Fruit fly (Drosophila melanogaster) Kc167 (cell line): ENCODE measurements around the gene Mocs1.

Source experiments
- Myc ChIP-seq: fragments of >200 bp; optimal IDR thresholded peaks from 2 replicates; lab custom pipeline; 2017; ENCODE audit warnings: missing external identifiers
- Sin3A ChIP-seq: fragments of >200 bp; optimal IDR thresholded peaks from 2 replicates; lab custom pipeline; 2018; ENCODE audit warnings: missing external identifiers
- h ChIP-seq: fragments of >200 bp; optimal IDR thresholded peaks from 3 replicates; lab custom pipeline; 2018; ENCODE audit warnings: missing external identifiers
- insv ChIP-seq: fragments of >200 bp; optimal IDR thresholded peaks from 3 replicates; lab custom pipeline; 2018; ENCODE audit warnings: missing external identifiers
- psq ChIP-seq: fragments of >200 bp; optimal IDR thresholded peaks from 2 replicates; lab custom pipeline; 2017; ENCODE audit warnings: missing external identifiers
- ttk ChIP-seq: sonication (Bioruptor generic); optimal IDR thresholded peaks from 2 replicates; lab custom pipeline; 2017; ENCODE audit warnings: missing external identifiers

The Mocs1 gene

DNA sequence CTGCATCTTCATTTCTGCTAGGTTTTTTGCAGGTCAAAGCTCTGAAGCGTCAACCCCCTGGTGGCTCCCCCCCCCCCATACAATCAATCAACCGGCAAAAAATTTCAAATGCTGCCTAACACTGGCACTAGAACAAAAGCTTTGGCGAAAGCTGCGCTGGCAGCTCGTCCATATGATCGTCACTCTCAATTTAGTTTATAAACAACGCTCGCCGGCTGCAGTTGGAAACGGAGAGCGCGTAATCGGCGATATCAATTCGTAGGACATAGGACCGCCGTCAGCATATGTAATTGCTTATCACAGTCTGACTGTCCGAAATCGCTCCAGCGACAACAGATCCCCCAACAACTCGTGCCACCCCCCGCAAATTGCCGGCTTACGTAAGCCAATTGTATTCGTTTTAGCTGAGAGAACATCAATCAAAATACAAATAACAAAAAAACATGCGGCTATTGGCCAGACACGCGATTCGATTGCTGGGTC lies at the start of gene Mocs1:
Mocs1 (plus strand) TSS at position 155 of the 483 bp plus-strand sequence.
- TF ChIP-seq Sin3A (lab: Kevin White, UChicago), result no peak
- no peak for TF ChIP-seq psq
- no peak for TF ChIP-seq insv (lab: Kevin White, UChicago)
- no peak for TF ChIP-seq ttk (lab: Kevin White, UChicago)
- TF ChIP-seq Myc (lab: Kevin White, UChicago), result no peak
- TF ChIP-seq h (lab: Kevin White, UChicago), result no peak

DNA sequence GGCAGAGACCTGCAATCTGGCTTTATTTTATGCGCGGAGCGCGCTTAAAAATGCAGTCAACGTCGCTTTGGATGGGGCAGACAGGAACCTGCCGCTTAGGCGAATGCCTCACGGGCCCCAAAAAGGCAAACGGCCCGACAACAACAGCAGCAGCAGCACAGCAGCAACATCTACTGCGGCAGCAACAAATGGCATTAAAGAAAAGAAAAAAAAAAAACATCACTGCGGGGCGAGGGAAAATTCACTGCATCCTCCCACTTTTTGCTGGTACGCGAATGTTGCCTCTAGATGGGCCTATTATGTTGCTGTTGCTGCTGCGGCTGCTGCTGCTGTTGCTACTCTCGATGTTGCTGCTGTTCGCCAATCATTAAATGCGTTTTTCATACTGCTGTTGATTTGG lies 48.4 kb upstream of the Mocs1 start:
- TF ChIP-seq Myc (lab: Kevin White, UChicago) (no peak), Sin3A (lab: Kevin White, UChicago) (no peak), psq (no peak), insv (lab: Kevin White, UChicago) (no peak), h (lab: Kevin White, UChicago) (no peak), ttk (lab: Kevin White, UChicago) (no peak)

DNA sequence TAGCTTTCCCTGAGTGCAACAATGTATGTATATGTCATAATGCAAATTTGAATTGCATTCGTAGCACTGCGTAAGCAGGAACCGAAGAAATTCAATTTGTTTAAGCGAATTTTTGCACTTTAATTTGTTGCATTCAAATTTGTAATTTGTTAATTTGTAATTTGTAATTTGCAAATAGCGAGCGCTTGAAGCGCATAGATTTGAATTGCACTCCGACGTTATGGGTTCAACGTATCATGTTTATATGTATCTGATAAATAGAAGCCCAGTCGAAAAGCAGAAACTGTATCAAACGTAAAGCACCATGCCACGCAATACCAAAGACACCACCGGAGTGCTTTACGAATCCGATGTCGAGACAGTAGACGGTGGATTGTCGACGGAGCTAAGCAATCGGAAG lies 47.1 kb upstream of the Mocs1 start, which contains the start of gene Fad2:
Fad2 (plus strand) TSS at position 301 of the 400 bp plus-strand sequence.
- TF ChIP-seq insv (lab: Kevin White, UChicago) (no peak), ttk (lab: Kevin White, UChicago) (no peak), psq (no peak), h (lab: Kevin White, UChicago) (no peak), Sin3A (lab: Kevin White, UChicago) (no peak), Myc (lab: Kevin White, UChicago) (no peak)

- no peak for TF ChIP-seq Myc (lab: Kevin White, UChicago)
Observed at dm6 chr3L:11025261-11025660, 45.1 kb upstream of the Mocs1 start, which contains the start of gene CG32079. TSS of gene CG32079 (plus strand) at chr3L:11025561.

DNA sequence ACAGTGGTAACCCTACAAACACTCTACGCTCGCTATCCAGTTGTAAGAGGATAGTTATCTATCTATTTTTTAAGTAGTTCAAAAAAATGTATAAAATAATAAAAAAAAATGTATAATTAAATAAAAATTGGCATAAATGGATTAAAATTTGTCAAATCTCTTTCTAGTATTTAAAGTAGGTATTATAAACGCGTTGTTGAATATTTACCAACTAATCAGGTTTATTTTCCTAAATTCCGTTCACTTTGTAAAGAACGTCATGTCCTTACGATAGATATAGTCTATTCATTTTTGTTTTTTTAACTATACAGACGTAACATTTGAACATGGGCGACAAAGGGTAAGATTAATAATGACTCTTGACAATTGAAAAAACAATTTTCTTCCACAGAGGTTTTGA lies 43.0 kb upstream of the Mocs1 start, which contains the start of gene CG32081:
CG32081 (plus strand) TSS at position 301 of the 400 bp plus-strand sequence.
- TF ChIP-seq h (lab: Kevin White, UChicago) (no peak), Sin3A (lab: Kevin White, UChicago) (no peak), psq (no peak), ttk (lab: Kevin White, UChicago) (no peak), insv (lab: Kevin White, UChicago) (no peak), Myc (lab: Kevin White, UChicago) (no peak)

- TF ChIP-seq Myc (lab: Kevin White, UChicago), result no peak
Observed at dm6 chr3L:11031784-11032183, 38.5 kb upstream of the Mocs1 start.

DNA sequence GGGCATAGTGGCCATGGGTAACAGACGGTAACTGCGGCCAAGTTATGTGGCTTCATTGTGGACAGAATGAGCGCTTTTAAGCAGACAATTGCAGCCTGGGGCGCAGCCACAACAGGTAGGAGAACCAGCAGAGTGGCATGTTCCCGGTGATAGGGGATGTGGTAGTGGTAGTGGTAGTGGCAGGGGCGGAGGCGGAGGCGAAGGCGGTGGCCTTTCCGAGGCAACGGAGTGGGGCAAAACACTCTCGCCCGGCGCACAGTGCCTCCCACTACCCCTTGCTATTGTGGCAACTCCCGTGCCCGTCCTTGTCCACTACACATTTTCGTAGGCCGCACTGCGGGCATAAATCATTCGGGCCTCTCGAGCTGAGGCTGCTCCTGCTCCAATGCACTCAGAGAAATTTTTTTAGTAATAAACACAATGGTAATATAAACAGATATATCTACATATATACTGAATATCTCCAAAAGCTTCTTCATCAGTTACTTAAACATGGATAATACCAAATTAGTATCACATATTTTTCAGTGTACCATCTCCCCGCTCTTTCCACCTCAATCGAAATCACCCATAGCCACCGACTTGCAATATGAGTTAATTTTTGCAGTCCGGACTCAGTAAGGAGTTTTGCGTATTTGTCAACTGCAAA lies 36.9 kb upstream of the Mocs1 start:
- TF ChIP-seq Myc (lab: Kevin White, UChicago) (no peak), Sin3A (lab: Kevin White, UChicago) (no peak), psq (no peak), ttk (lab: Kevin White, UChicago) (no peak), h (lab: Kevin White, UChicago) (no peak), insv (lab: Kevin White, UChicago) (no peak)

DNA sequence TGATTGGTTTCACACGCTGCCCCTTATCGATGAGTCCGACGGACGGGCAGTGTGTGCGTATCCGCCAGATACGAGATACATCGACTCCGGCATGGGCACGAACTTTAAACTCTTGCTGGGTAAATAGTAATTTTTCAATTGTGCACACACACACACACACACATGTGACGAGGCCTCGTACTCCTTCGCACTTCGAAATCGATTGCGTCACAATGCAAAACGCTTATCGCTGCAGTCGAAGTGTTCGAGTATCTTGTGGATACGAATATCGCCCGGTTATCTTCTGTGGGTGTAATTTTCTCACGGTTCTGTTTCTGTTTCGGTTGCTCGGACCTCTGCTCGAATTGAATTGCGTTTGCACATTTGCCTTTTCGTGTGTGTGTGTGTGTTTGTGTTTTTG lies 35.3 kb upstream of the Mocs1 start:
- no peak for TF ChIP-seq ttk (lab: Kevin White, UChicago)
- TF ChIP-seq psq, result no peak
- TF ChIP-seq insv (lab: Kevin White, UChicago), result no peak
- TF ChIP-seq h (lab: Kevin White, UChicago), result no peak
- TF ChIP-seq Myc (lab: Kevin White, UChicago), result no peak
- no peak for TF ChIP-seq Sin3A (lab: Kevin White, UChicago)

- TF ChIP-seq Myc (lab: Kevin White, UChicago) (no peak), psq (no peak), insv (lab: Kevin White, UChicago) (no peak), Sin3A (lab: Kevin White, UChicago) (no peak), h (lab: Kevin White, UChicago) (no peak), ttk (lab: Kevin White, UChicago) (no peak)
Observed at dm6 chr3L:11041193-11041592, 29.1 kb upstream of the Mocs1 start.

dm6 chr3L:11043650-11044049 lies 26.7 kb upstream of the Mocs1 start:
- no peak for TF ChIP-seq insv (lab: Kevin White, UChicago)
- TF ChIP-seq h (lab: Kevin White, UChicago), result no peak

DNA sequence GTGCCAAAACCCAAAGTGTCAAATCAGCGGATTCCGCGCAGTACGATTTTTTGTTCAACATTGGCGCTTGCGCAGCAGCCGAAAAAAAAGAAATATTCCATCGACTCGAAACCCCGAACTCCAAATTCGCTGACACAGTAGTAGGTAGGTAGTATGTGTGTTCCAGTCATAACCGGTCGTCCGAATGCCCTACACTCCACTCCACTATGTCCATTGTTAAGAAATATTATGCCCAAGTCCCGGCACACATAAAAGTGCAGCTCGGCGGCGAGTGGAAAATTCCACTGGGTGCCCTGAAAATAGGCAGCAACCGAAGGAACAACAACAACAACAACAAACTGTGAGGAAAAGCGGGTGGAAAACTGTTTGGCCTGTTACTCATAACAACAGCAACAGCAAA lies 25.3 kb upstream of the Mocs1 start:
- no peak for TF ChIP-seq Myc (lab: Kevin White, UChicago)
- no peak for TF ChIP-seq insv (lab: Kevin White, UChicago)
- no peak for TF ChIP-seq ttk (lab: Kevin White, UChicago)
- no peak for TF ChIP-seq h (lab: Kevin White, UChicago)
- TF ChIP-seq psq, result no peak
- no peak for TF ChIP-seq Sin3A (lab: Kevin White, UChicago)

dm6 chr3L:11046559-11046958 lies 23.8 kb upstream of the Mocs1 start:
- TF ChIP-seq h (lab: Kevin White, UChicago) (no peak), ttk (lab: Kevin White, UChicago) (no peak), psq (no peak), Sin3A (lab: Kevin White, UChicago) (no peak), insv (lab: Kevin White, UChicago) (no peak), Myc (lab: Kevin White, UChicago) (no peak)
